Worm (Caenorhabditis elegans) whole organism, mixed stage, embryonic: ENCODE measurements around the gene ceh-14.

ENCODE experiments used
- M03D4.4 ChIP-seq: sonication (generic microtip); optimal IDR thresholded peaks from 2 replicates; lab custom pipeline; 2017; ENCODE audit warnings: mild to moderate bottlenecking, missing genetic modification characterization, missing compliant biosample characterization
- bed-3 ChIP-seq: fragments of 200-800 bp; sonication (Bioruptor generic); optimal IDR thresholded peaks from 3 replicates; lab custom pipeline; 2018; ENCODE audit warnings: mild to moderate bottlenecking, missing genetic modification characterization, moderate library complexity, missing compliant biosample characterization
- blmp-1 ChIP-seq: fragments of 150-350 bp; optimal IDR thresholded peaks from 2 replicates; lab custom pipeline; 2014; ENCODE audit warnings: missing biosample characterization, missing genetic modification characterization
- ceh-39 ChIP-seq: fragments of 150-350 bp; optimal IDR thresholded peaks from 2 replicates; lab custom pipeline; 2014; ENCODE audit warnings: missing biosample characterization, missing genetic modification characterization
- ceh-43 ChIP-seq: fragments of 200-800 bp; sonication (Bioruptor generic); optimal IDR thresholded peaks from 2 replicates; lab custom pipeline; 2018; ENCODE audit warnings: mild to moderate bottlenecking, missing genetic modification characterization, moderate library complexity, missing compliant biosample characterization
- ces-1 ChIP-seq: fragments of 150-350 bp; optimal IDR thresholded peaks from 2 replicates; lab custom pipeline; 2014; ENCODE audit warnings: missing biosample characterization, missing genetic modification reagents, missing genetic modification characterization
- cnd-1 ChIP-seq: fragments of 200-800 bp; sonication (Bioruptor generic); optimal IDR thresholded peaks from 2 replicates; lab custom pipeline; 2018; ENCODE audit warnings: mild to moderate bottlenecking, missing genetic modification characterization, missing compliant biosample characterization
- elt-1 ChIP-seq: sonication (generic microtip); optimal IDR thresholded peaks from 2 replicates; lab custom pipeline; 2017; ENCODE audit warnings: missing genetic modification characterization, mild to moderate bottlenecking, missing compliant biosample characterization, antibody characterized with exemption, moderate library complexity, borderline replicate concordance; ENCODE audit not compliant: insufficient read depth
- elt-3 ChIP-seq: fragments of 150-350 bp; optimal IDR thresholded peaks from 2 replicates; lab custom pipeline; 2014; ENCODE audit warnings: missing biosample characterization, missing genetic modification characterization
- flh-1 ChIP-seq: fragments of 200-800 bp; sonication (Bioruptor generic); optimal IDR thresholded peaks from 2 replicates; lab custom pipeline; 2018; ENCODE audit warnings: mild to moderate bottlenecking, missing genetic modification characterization, moderate library complexity, missing compliant biosample characterization
- ham-2 ChIP-seq: fragments of 200-800 bp; sonication (Bioruptor generic); optimal IDR thresholded peaks from 2 replicates; lab custom pipeline; 2018; ENCODE audit warnings: mild to moderate bottlenecking, missing genetic modification characterization, missing compliant biosample characterization
- hlh-1 ChIP-seq: fragments of 150-350 bp; optimal IDR thresholded peaks from 2 replicates; lab custom pipeline; 2014; ENCODE audit warnings: missing biosample characterization, missing genetic modification reagents, missing genetic modification characterization
- lin-13 ChIP-seq: fragments of 150-350 bp; optimal IDR thresholded peaks from 2 replicates; lab custom pipeline; 2014; ENCODE audit warnings: missing biosample characterization, missing genetic modification characterization
- lin-32 ChIP-seq: fragments of 200-800 bp; sonication (Bioruptor generic); optimal IDR thresholded peaks from 2 replicates; lab custom pipeline; 2018; ENCODE audit warnings: mild to moderate bottlenecking, missing genetic modification characterization, missing compliant biosample characterization
- lsy-2 ChIP-seq: fragments of 150-350 bp; optimal IDR thresholded peaks from 2 replicates; lab custom pipeline; 2014; ENCODE audit warnings: missing biosample characterization, missing genetic modification characterization
- mep-1 ChIP-seq: fragments of 150-350 bp; optimal IDR thresholded peaks from 2 replicates; lab custom pipeline; 2017; ENCODE audit warnings: missing biosample characterization, missing genetic modification reagents, missing genetic modification characterization, inconsistent platforms
- mls-2 ChIP-seq: sonication (generic microtip); optimal IDR thresholded peaks from 2 replicates; lab custom pipeline; 2016; ENCODE audit warnings: mild to moderate bottlenecking, missing genetic modification characterization, moderate library complexity, missing compliant biosample characterization
- nhr-12 ChIP-seq: fragments of 150-350 bp; optimal IDR thresholded peaks from 2 replicates; lab custom pipeline; 2014; ENCODE audit warnings: missing biosample characterization, missing genetic modification characterization
- nhr-237 ChIP-seq: fragments of 150-350 bp; optimal IDR thresholded peaks from 2 replicates; lab custom pipeline; 2014; ENCODE audit warnings: missing biosample characterization, missing genetic modification characterization
- nhr-28 ChIP-seq: fragments of 150-350 bp; optimal IDR thresholded peaks from 2 replicates; lab custom pipeline; 2014; ENCODE audit warnings: missing biosample characterization, missing genetic modification characterization
- nhr-76 ChIP-seq: sonication (generic microtip); optimal IDR thresholded peaks from 2 replicates; lab custom pipeline; 2017; ENCODE audit warnings: missing biosample characterization, missing genetic modification characterization
- sem-2 ChIP-seq: fragments of 200-800 bp; sonication (Bioruptor generic); optimal IDR thresholded peaks from 2 replicates; lab custom pipeline; 2018; ENCODE audit warnings: mild to moderate bottlenecking, missing genetic modification characterization, missing compliant biosample characterization
- snpc-4 ChIP-seq: fragments of 150-350 bp; optimal IDR thresholded peaks from 2 replicates; lab custom pipeline; 2014; ENCODE audit warnings: missing biosample characterization, missing genetic modification characterization
- unc-120 ChIP-seq: sonication (generic microtip); optimal IDR thresholded peaks from 2 replicates; lab custom pipeline; 2017; ENCODE audit warnings: missing genetic modification characterization, missing compliant biosample characterization; ENCODE audit not compliant: poor library complexity, severe bottlenecking
- unc-39 ChIP-seq: fragments of 150-350 bp; optimal IDR thresholded peaks from 2 replicates; lab custom pipeline; 2014; ENCODE audit warnings: missing biosample characterization, missing genetic modification characterization
- unc-62 ChIP-seq: fragments of 150-350 bp; optimal IDR thresholded peaks from 2 replicates; lab custom pipeline; 2014; ENCODE audit warnings: missing biosample characterization, missing genetic modification reagents, missing genetic modification characterization
- zip-8 ChIP-seq: fragments of 150-350 bp; optimal IDR thresholded peaks from 2 replicates; lab custom pipeline; 2014; ENCODE audit warnings: missing biosample characterization, missing genetic modification characterization

The ceh-14 gene

DNA sequence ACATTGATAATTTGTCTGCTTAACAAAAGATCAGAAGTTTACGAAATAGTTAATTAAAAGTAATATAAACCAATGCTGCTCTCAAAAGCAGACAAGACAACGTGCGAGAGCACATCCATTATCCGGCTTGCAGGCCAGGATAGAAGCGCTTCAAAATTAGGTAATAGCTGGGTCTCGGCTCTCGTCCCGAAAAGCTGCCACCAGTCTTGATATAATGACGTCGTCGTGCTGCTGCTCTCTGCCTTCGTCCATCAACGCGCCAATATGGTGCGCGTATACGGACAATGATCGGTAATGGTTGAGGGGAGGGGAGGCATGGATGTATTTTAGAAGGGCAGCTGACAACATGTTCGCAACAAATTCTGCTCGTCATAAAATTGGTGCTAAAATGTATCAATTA is 1.9 kb upstream of the ceh-14 start:
- TF ChIP-seq lin-32 (GFP tag; lab: Kevin White, UChicago) (peak; percentile 15), snpc-4 (no peak), bed-3 (GFP tag; lab: Kevin White, UChicago) (no peak), mls-2 (tag; lab: Kevin White, UChicago) (peak; percentile 26)

DNA sequence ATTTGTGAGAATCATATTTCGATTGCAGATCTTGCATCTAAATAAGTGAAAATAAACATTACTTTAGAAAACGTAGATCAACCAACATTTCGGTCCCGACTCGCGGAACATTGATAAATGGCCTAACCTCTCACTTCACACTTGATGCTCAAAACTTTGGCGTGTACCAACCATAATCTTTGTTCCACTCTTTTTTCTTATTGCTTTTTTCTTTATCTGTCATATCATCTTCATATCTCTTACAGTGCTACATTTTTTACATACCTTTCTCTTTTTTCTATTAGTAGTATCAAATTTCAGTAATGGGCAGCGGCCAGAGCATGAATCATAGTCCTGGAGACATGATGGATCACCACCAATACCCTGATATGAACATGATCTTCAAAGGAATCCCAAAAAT is 7.3 kb downstream of the ceh-14 start, which contains the start of gene F46C8.3:
F46C8.3 (plus strand) TSS at position 301 of the 400 bp plus-strand sequence.
- TF ChIP-seq M03D4.4 (tag; lab: Kevin White, UChicago) (no peak), nhr-28 (tag; lab: Kevin White, UChicago) (no peak), nhr-237 (no peak), elt-1 (tag; lab: Kevin White, UChicago) (no peak), bed-3 (GFP tag; lab: Kevin White, UChicago) (no peak), flh-1 (GFP tag; lab: Kevin White, UChicago) (no peak), hlh-1 (tag; lab: Kevin White, UChicago) (no peak), mep-1 (tag; lab: Kevin White, UChicago) (no peak), ceh-39 (tag; lab: Kevin White, UChicago) (no peak), ceh-43 (no peak), lin-32 (GFP tag; lab: Kevin White, UChicago) (no peak), nhr-76 (tag; lab: Kevin White, UChicago) (no peak), unc-39 (tag; lab: Kevin White, UChicago) (no peak), mls-2 (tag; lab: Kevin White, UChicago) (no peak), blmp-1 (tag; lab: Kevin White, UChicago) (no peak), sem-2 (GFP tag; lab: Kevin White, UChicago) (no peak), cnd-1 (tag; lab: Kevin White, UChicago) (no peak), unc-62 (GFP tag; lab: Kevin White, UChicago) (no peak), nhr-12 (no peak)

DNA sequence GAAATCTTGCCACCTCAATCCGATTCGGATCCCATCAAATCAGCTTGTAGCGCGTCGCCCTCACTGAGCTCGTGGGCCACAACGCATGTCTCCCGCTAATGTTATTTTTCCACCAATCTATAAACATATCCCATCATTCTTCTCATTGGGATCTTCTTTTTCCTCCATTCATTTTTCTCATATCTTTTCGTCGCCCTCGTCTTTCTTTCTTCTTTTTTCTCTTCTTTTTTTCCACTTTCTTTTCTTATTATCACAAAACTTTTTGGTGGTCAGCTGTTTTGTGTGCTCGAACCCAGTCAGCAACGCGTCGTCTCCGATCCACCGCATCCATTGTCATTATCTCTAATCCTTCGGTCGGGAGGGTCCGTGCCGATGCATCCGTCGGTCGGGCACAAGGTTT is 8.7 kb downstream of the ceh-14 start:
- TF ChIP-seq cnd-1 (tag; lab: Kevin White, UChicago) (no peak), unc-120 (tag; lab: Kevin White, UChicago) (peak; percentile 29), M03D4.4 (tag; lab: Kevin White, UChicago) (peak; percentile 34), lsy-2 (tag; lab: Kevin White, UChicago) (no peak), nhr-76 (tag; lab: Kevin White, UChicago) (no peak), blmp-1 (tag; lab: Kevin White, UChicago) (no peak), hlh-1 (tag; lab: Kevin White, UChicago) (peak; percentile 90), nhr-12 (no peak), snpc-4 (no peak), ham-2 (GFP tag; lab: Kevin White, UChicago) (no peak), unc-62 (GFP tag; lab: Kevin White, UChicago) (peak; percentile 18), ces-1 (GFP tag; lab: Kevin White, UChicago) (peak; percentile 9)

DNA sequence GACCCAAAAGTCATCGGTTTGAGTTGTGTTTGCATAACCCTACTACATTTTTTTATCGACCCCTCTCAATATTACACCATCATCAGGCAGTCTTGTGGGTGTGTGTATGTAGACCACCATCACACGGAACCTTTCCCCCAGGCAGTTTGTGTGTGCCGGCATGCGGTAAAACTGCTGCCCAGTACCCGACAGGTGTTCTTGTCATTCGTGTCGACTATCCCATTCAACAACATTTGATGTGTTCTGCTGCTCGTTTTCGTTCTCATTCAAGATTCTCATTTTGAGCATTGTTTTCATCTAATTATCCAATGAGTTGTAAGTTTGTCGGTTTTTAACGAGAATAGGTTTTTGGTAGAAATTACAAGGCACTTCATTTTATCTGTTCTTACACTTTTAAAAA is 9.9 kb downstream of the ceh-14 start:
- no peak for TF ChIP-seq ham-2 (GFP tag; lab: Kevin White, UChicago)
- no peak for TF ChIP-seq zip-8 (tag; lab: Kevin White, UChicago)
- peak; percentile 88 for TF ChIP-seq hlh-1 (tag; lab: Kevin White, UChicago)
- TF ChIP-seq unc-120 (tag; lab: Kevin White, UChicago): no peak

DNA sequence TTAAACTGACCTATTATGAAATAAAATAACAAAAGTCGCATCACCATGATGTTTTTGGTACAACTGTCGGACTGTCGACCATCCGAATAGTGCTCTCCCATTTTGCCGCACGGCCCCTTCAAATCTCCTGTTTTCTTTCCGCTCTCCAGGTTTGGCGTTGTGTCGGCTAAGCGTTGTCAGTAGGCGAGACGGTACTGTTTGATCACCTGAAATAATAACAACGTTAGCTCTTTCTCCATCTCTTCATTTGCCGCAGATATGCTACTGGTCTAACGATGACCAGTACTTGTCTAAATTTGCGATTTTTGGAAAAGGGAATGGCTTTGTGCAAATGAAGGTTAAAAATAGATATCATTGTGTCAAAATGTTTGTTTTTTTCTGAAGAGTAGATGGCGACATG is 13.0 kb downstream of the ceh-14 start, which contains the start of gene chts-1:
chts-1 (minus strand) TSS at position 101 of the 400 bp plus-strand sequence.
- no peak for TF ChIP-seq M03D4.4 (tag; lab: Kevin White, UChicago)
- no peak for TF ChIP-seq nhr-76 (tag; lab: Kevin White, UChicago)
- TF ChIP-seq unc-39 (tag; lab: Kevin White, UChicago): no peak
- no peak for TF ChIP-seq lsy-2 (tag; lab: Kevin White, UChicago)
- no peak for TF ChIP-seq cnd-1 (tag; lab: Kevin White, UChicago)
- no peak for TF ChIP-seq mls-2 (tag; lab: Kevin White, UChicago)
- TF ChIP-seq elt-3 (tag; lab: Kevin White, UChicago): no peak
- no peak for TF ChIP-seq elt-1 (tag; lab: Kevin White, UChicago)
- no peak for TF ChIP-seq zip-8 (tag; lab: Kevin White, UChicago)
- no peak for TF ChIP-seq unc-62 (GFP tag; lab: Kevin White, UChicago)
- no peak for TF ChIP-seq bed-3 (GFP tag; lab: Kevin White, UChicago)
- no peak for TF ChIP-seq lin-13 (tag; lab: Kevin White, UChicago)
- TF ChIP-seq mep-1 (tag; lab: Kevin White, UChicago): no peak
- no peak for TF ChIP-seq ham-2 (GFP tag; lab: Kevin White, UChicago)
